Worm (Caenorhabditis elegans) whole organism, late embryonic: ENCODE measurements around the gene F58F6.6.

Experiments
- ceh-30 ChIP-seq: fragments of 150-350 bp; optimal IDR thresholded peaks from 2 replicates; lab custom pipeline; 2014; ENCODE audit warnings: missing biosample characterization, missing genetic modification characterization
- eyg-1 ChIP-seq: sonication (generic microtip); optimal IDR thresholded peaks from 2 replicates; lab custom pipeline; 2016; ENCODE audit warnings: missing genotype, missing genetic modification characterization, missing compliant biosample characterization
- fkh-10 ChIP-seq: fragments of 150-350 bp; optimal IDR thresholded peaks from 2 replicates; lab custom pipeline; 2014; ENCODE audit warnings: missing biosample characterization, missing genetic modification reagents, missing genetic modification characterization
- mec-3 ChIP-seq: sonication (generic microtip); optimal IDR thresholded peaks from 2 replicates; lab custom pipeline; 2016; ENCODE audit warnings: borderline replicate concordance, missing genetic modification characterization, missing compliant biosample characterization
- npax-4 ChIP-seq: sonication (generic microtip); optimal IDR thresholded peaks from 2 replicates; lab custom pipeline; 2016; ENCODE audit warnings: missing genetic modification characterization, missing compliant biosample characterization
- sox-4 ChIP-seq: sonication (generic microtip); optimal IDR thresholded peaks from 2 replicates; lab custom pipeline; 2017; ENCODE audit warnings: mild to moderate bottlenecking, missing genetic modification characterization, inconsistent platforms, missing compliant biosample characterization
- tbx-2 ChIP-seq: sonication (generic microtip); optimal IDR thresholded peaks from 2 replicates; lab custom pipeline; 2016; ENCODE audit warnings: missing genetic modification characterization, missing compliant biosample characterization

- TF ChIP-seq sox-4 (tag; lab: Kevin White, UChicago) (no peak), tbx-2 (no peak), eyg-1 (tag; lab: Kevin White, UChicago) (no peak), ceh-30 (tag; lab: Kevin White, UChicago) (no peak), fkh-10 (GFP tag; lab: Kevin White, UChicago) (no peak), npax-4 (no peak), mec-3 (tag; lab: Kevin White, UChicago) (no peak)
Observed at ce11 chrIV:1309600-1310207, 31.2 kb upstream of the F58F6.6 start, which contains the start of the genes ddx-46 and F53H1.4.
